Worm (Caenorhabditis elegans): ENCODE results near the gene C18G1.1.
A peak's percentile ranks its signal among the peaks of the same experiment; 100 is the strongest.

Gene C18G1.1

DNA sequence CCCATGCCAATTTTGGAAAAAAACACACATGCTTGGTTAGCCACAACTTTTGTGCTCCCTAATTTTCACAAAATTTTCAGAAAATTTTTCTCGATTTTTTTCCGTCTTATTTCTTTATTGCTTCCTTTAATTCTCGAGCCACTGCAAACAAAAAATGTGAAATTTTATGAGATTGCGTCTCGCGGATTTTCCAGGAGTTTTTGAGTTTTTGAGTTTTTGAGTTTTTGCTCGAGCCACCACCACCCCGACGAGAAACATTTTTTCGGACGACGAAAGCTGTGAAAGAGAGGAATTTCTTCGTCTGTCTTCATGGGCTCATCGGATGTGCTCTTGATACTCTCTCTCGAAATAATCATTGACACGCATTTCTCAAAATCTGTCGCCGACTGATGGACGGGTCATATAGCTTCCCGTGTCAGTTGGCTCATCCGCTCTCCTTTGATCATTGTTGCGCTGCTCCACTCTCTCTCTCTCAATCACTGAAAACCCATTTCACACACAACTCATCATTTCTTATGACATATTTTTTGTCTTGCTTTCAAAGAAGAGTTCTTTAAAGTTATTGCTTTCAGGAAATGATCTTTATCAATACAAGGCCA, at the start of gene C18G1.1:
Gene C18G1.1 (plus strand): TSS at position 573 of the 599 bp plus-strand sequence.
- no peak for TF ChIP-seq ama-1 (optimal IDR thresholded peaks at IDR 0.05)
- no peak for TF ChIP-seq ceh-13 (GFP tag; optimal IDR thresholded peaks at IDR 0.05)
- TF ChIP-seq ceh-36 (tag; optimal IDR thresholded peaks at IDR 0.05) = no peak
- no peak for TF ChIP-seq hmg-4 (GFP tag; optimal IDR thresholded peaks at IDR 0.05)
- TF ChIP-seq tra-4 (tag; optimal IDR thresholded peaks at IDR 0.05) = no peak
- TF ChIP-seq aly-1 (tag; optimal IDR thresholded peaks at IDR 0.05) = no peak
- no peak for TF ChIP-seq hnd-1 (tag; optimal IDR thresholded peaks at IDR 0.05)
- no peak for TF ChIP-seq tbx-37 (GFP tag; conservative IDR thresholded peaks at IDR 0.05)
- TF ChIP-seq scrt-1 (GFP tag; IDR thresholded peaks at IDR 0.05) = no peak
- no peak for TF ChIP-seq hmbx-1 (tag; optimal IDR thresholded peaks at IDR 0.05)
- TF ChIP-seq flt-1 (GFP tag; IDR thresholded peaks at IDR 0.05) = no peak
- TF ChIP-seq sea-1 (GFP tag; conservative IDR thresholded peaks at IDR 0.05) = no peak
- TF ChIP-seq ets-7 (tag; optimal IDR thresholded peaks at IDR 0.05) = no peak

DNA sequence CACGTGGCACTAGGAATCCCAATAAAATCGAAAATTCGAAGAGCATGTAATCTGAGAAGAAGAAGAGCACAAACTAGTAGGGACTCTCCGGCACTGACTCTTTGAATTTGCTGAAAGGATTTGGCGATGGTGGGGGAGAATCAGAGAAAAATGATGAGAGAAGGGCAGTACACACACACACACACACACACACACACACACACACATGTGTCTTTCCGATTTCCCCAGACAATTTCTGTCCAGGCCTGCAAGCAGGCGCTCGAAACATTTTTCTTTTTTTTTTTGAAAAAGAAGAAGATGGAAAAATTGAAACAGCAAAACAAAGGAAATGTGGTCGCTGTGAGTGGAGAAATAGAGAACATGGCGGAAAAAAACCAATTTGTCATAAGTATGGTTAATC, 47.7 kb upstream of the C18G1.1 start, which contains the start of gene tig-2:
Gene tig-2 (minus strand): TSS at position 87 of the 400 bp plus-strand sequence.
- TF ChIP-seq ceh-36 (tag; optimal IDR thresholded peaks at IDR 0.05) (no peak), hmbx-1 (tag; optimal IDR thresholded peaks at IDR 0.05) (no peak), hnd-1 (tag; optimal IDR thresholded peaks at IDR 0.05) (no peak), hmg-4 (GFP tag; optimal IDR thresholded peaks at IDR 0.05) (no peak), tra-4 (tag; optimal IDR thresholded peaks at IDR 0.05) (no peak), ceh-13 (GFP tag; optimal IDR thresholded peaks at IDR 0.05) (no peak), tbx-37 (GFP tag; conservative IDR thresholded peaks at IDR 0.05) (no peak), pes-1 (GFP tag; IDR thresholded peaks at IDR 0.05) (no peak)

DNA sequence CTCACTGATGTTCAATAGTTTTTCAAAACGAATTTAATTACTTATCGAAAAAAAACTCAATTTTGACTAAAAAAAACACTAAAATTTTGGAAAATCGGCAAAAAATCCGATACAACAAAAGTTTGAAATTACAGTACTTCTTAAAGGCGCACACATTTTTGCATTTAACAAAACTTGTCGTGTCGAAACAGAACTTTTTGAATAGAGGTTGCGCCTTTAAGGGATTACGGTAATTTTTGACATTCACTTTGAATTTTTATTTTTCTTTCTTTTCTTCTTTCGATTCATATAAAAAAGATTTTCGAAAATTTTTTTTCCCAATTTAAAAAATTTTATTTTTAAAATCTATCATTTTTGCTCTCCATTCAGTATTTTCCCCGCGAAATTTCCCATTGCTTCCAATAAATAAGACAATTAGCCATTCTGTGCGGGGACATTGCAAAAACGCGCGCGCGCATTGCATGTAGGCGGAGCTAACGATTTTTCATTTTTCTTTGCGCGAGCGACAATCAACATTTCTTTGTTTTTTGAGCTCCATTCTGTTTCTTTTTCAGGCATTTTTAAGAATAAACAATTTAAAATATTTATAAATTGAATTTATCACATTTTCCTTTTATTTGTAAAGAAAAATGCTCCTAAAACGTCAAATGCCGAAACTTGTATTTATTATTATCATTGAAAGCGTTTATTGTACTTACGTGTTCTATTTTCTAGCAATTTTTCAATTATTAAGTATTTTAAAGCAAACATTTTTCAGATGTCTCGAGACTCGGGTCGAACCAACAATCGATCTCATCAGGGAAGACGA, 46.4 kb upstream of the C18G1.1 start, which contains the start of gene F39G3.3:
Gene F39G3.3 (plus strand): TSS at position 758 of the 808 bp plus-strand sequence.
- TF ChIP-seq tbx-11 (GFP tag; IDR thresholded peaks at IDR 0.05) (peak; percentile 87), scrt-1 (GFP tag; IDR thresholded peaks at IDR 0.05) (peak; percentile 85), ets-7 (tag; optimal IDR thresholded peaks at IDR 0.05) (peak; percentile 61), ceh-36 (tag; optimal IDR thresholded peaks at IDR 0.05) (peak; percentile 81), ama-1 (optimal IDR thresholded peaks at IDR 0.05) (no peak), B0310.2 (tag; optimal IDR thresholded peaks at IDR 0.05) (peak; percentile 65), aly-1 (tag; optimal IDR thresholded peaks at IDR 0.05) (peak; percentile 65), pes-1 (GFP tag; IDR thresholded peaks at IDR 0.05) (peak; percentile 90), hmbx-1 (tag; optimal IDR thresholded peaks at IDR 0.05) (peak; percentile 63), sea-1 (GFP tag; conservative IDR thresholded peaks at IDR 0.05) (peak; percentile 74; the same call in 1 of the 2 replicates), hmg-4 (GFP tag; optimal IDR thresholded peaks at IDR 0.05) (peak; percentile 85), tbx-37 (GFP tag; conservative IDR thresholded peaks at IDR 0.05) (peak; percentile 82), flt-1 (GFP tag; IDR thresholded peaks at IDR 0.05) (peak; percentile 74), ceh-13 (GFP tag; optimal IDR thresholded peaks at IDR 0.05) (peak; percentile 83), F13C5.2 (tag; optimal IDR thresholded peaks at IDR 0.05) (peak; percentile 94), hnd-1 (tag; optimal IDR thresholded peaks at IDR 0.05) (peak; percentile 75), tra-4 (tag; optimal IDR thresholded peaks at IDR 0.05) (peak; percentile 15)

ce11 chrV:4733952-4734351, 43.8 kb upstream of the C18G1.1 start:
- TF ChIP-seq ceh-13 (GFP tag; optimal IDR thresholded peaks at IDR 0.05) (no peak), aly-1 (tag; optimal IDR thresholded peaks at IDR 0.05) (no peak), ama-1 (optimal IDR thresholded peaks at IDR 0.05) (no peak), tbx-37 (GFP tag; conservative IDR thresholded peaks at IDR 0.05) (no peak), hmbx-1 (tag; optimal IDR thresholded peaks at IDR 0.05) (no peak), tbx-11 (GFP tag; IDR thresholded peaks at IDR 0.05) (no peak), flt-1 (GFP tag; IDR thresholded peaks at IDR 0.05) (no peak), pes-1 (GFP tag; IDR thresholded peaks at IDR 0.05) (no peak), scrt-1 (GFP tag; IDR thresholded peaks at IDR 0.05) (no peak), hnd-1 (tag; optimal IDR thresholded peaks at IDR 0.05) (no peak), sea-1 (GFP tag; conservative IDR thresholded peaks at IDR 0.05) (no peak), F13C5.2 (tag; optimal IDR thresholded peaks at IDR 0.05) (no peak), hmg-4 (GFP tag; optimal IDR thresholded peaks at IDR 0.05) (no peak), ceh-36 (tag; optimal IDR thresholded peaks at IDR 0.05) (no peak), tra-4 (tag; optimal IDR thresholded peaks at IDR 0.05) (no peak), B0310.2 (tag; optimal IDR thresholded peaks at IDR 0.05) (no peak)

- no peak for TF ChIP-seq hmbx-1 (tag; optimal IDR thresholded peaks at IDR 0.05)
- no peak for TF ChIP-seq tra-4 (tag; optimal IDR thresholded peaks at IDR 0.05)
- TF ChIP-seq scrt-1 (GFP tag; IDR thresholded peaks at IDR 0.05) = no peak
- no peak for TF ChIP-seq ets-7 (tag; optimal IDR thresholded peaks at IDR 0.05)
- no peak for TF ChIP-seq hmg-4 (GFP tag; optimal IDR thresholded peaks at IDR 0.05)
- no peak for TF ChIP-seq ceh-36 (tag; optimal IDR thresholded peaks at IDR 0.05)
- no peak for TF ChIP-seq flt-1 (GFP tag; IDR thresholded peaks at IDR 0.05)
- TF ChIP-seq F13C5.2 (tag; optimal IDR thresholded peaks at IDR 0.05) = no peak
- TF ChIP-seq tbx-11 (GFP tag; IDR thresholded peaks at IDR 0.05) = no peak
- no peak for TF ChIP-seq pes-1 (GFP tag; IDR thresholded peaks at IDR 0.05)
- TF ChIP-seq ceh-13 (GFP tag; optimal IDR thresholded peaks at IDR 0.05) = no peak
- no peak for TF ChIP-seq sea-1 (GFP tag; conservative IDR thresholded peaks at IDR 0.05)
- no peak for TF ChIP-seq hnd-1 (tag; optimal IDR thresholded peaks at IDR 0.05)
- TF ChIP-seq B0310.2 (tag; optimal IDR thresholded peaks at IDR 0.05) = no peak
- no peak for TF ChIP-seq aly-1 (tag; optimal IDR thresholded peaks at IDR 0.05)
- TF ChIP-seq ama-1 (optimal IDR thresholded peaks at IDR 0.05) = no peak
- no peak for TF ChIP-seq tbx-37 (GFP tag; conservative IDR thresholded peaks at IDR 0.05)
These were observed 43.2 kb upstream of the C18G1.1 start for ce11 chrV:4734608-4735007.

ce11 chrV:4737727-4738126, 40.0 kb upstream of the C18G1.1 start, which contains the start of gene F39G3.2:
Gene F39G3.2 (plus strand): TSS chrV:4737831.
- TF ChIP-seq ceh-36 (tag; optimal IDR thresholded peaks at IDR 0.05) (no peak), pes-1 (GFP tag; IDR thresholded peaks at IDR 0.05) (no peak), flt-1 (GFP tag; IDR thresholded peaks at IDR 0.05) (no peak), sea-1 (GFP tag; conservative IDR thresholded peaks at IDR 0.05) (no peak), tbx-37 (GFP tag; conservative IDR thresholded peaks at IDR 0.05) (no peak), tbx-11 (GFP tag; IDR thresholded peaks at IDR 0.05) (no peak), ceh-13 (GFP tag; optimal IDR thresholded peaks at IDR 0.05) (no peak), aly-1 (tag; optimal IDR thresholded peaks at IDR 0.05) (no peak), tra-4 (tag; optimal IDR thresholded peaks at IDR 0.05) (no peak), hnd-1 (tag; optimal IDR thresholded peaks at IDR 0.05) (no peak), B0310.2 (tag; optimal IDR thresholded peaks at IDR 0.05) (no peak), hmg-4 (GFP tag; optimal IDR thresholded peaks at IDR 0.05) (no peak)

Measured in whole organism, early embryonic.